Fruit fly (Drosophila melanogaster): ENCODE results near the gene Dred.

The Dred gene

dm6 chr3L:19544105-19544504 lies at the start of gene Dred, which contains the start of gene CG46434:
TSS of gene Dred (minus strand) at chr3L:19544205.
TSS of gene CG46434 (minus strand) at chr3L:19544205.
- TF ChIP-seq h (optimal IDR thresholded peaks at IDR 0.05) (no peak), Sin3A (optimal IDR thresholded peaks at IDR 0.05) (no peak), psq (optimal IDR thresholded peaks at IDR 0.05) (no peak), ttk (optimal IDR thresholded peaks at IDR 0.05) (no peak), Myc (optimal IDR thresholded peaks at IDR 0.05) (no peak), insv (optimal IDR thresholded peaks at IDR 0.05) (no peak)

- no peak for TF ChIP-seq Myc (optimal IDR thresholded peaks at IDR 0.05)
- TF ChIP-seq h (optimal IDR thresholded peaks at IDR 0.05) = no peak
- no peak for TF ChIP-seq insv (optimal IDR thresholded peaks at IDR 0.05)
- no peak for TF ChIP-seq psq (optimal IDR thresholded peaks at IDR 0.05)
- no peak for TF ChIP-seq ttk (optimal IDR thresholded peaks at IDR 0.05)
- no peak for TF ChIP-seq Sin3A (optimal IDR thresholded peaks at IDR 0.05)
These were observed 46.4 kb upstream of the Dred start, which contains the start of gene CG14100 for dm6 chr3L:19590422-19590821. TSS of gene CG14100 (minus strand) at chr3L:19590524.

dm6 chr3L:19585979-19586378 lies 42.0 kb upstream of the Dred start, which contains the start of the genes CG9231 and CG9330:
TSS of gene CG9231 (minus strand) at chr3L:19586003.
TSS of gene CG9330 (plus strand) at chr3L:19586253.
- TF ChIP-seq Myc (optimal IDR thresholded peaks at IDR 0.05) (no peak), Sin3A (optimal IDR thresholded peaks at IDR 0.05) (no peak), insv (optimal IDR thresholded peaks at IDR 0.05) (no peak), ttk (optimal IDR thresholded peaks at IDR 0.05) (no peak), psq (optimal IDR thresholded peaks at IDR 0.05) (no peak), h (optimal IDR thresholded peaks at IDR 0.05) (no peak)

dm6 chr3L:19584369-19584915 lies 40.4 kb upstream of the Dred start, which contains the start of gene Shal:
TSS of gene Shal (minus strand) at chr3L:19584568.
- no peak for TF ChIP-seq ttk (optimal IDR thresholded peaks at IDR 0.05)
- TF ChIP-seq psq (optimal IDR thresholded peaks at IDR 0.05) = no peak
- TF ChIP-seq Sin3A (optimal IDR thresholded peaks at IDR 0.05) = no peak
- no peak for TF ChIP-seq h (optimal IDR thresholded peaks at IDR 0.05)
- no peak for TF ChIP-seq insv (optimal IDR thresholded peaks at IDR 0.05)
- no peak for TF ChIP-seq Myc (optimal IDR thresholded peaks at IDR 0.05)

dm6 chr3L:19580709-19581227 lies 36.8 kb upstream of the Dred start:
- no peak for TF ChIP-seq Myc (optimal IDR thresholded peaks at IDR 0.05)
- no peak for TF ChIP-seq ttk (optimal IDR thresholded peaks at IDR 0.05)
- no peak for TF ChIP-seq insv (optimal IDR thresholded peaks at IDR 0.05)
- no peak for TF ChIP-seq Sin3A (optimal IDR thresholded peaks at IDR 0.05)
- no peak for TF ChIP-seq psq (optimal IDR thresholded peaks at IDR 0.05)
- TF ChIP-seq h (optimal IDR thresholded peaks at IDR 0.05) = no peak

- TF ChIP-seq Sin3A (optimal IDR thresholded peaks at IDR 0.05) (no peak), insv (optimal IDR thresholded peaks at IDR 0.05) (no peak), psq (optimal IDR thresholded peaks at IDR 0.05) (no peak), h (optimal IDR thresholded peaks at IDR 0.05) (no peak), Myc (optimal IDR thresholded peaks at IDR 0.05) (no peak), ttk (optimal IDR thresholded peaks at IDR 0.05) (no peak)
These were observed 35.3 kb upstream of the Dred start for dm6 chr3L:19579346-19579745.

- TF ChIP-seq insv (optimal IDR thresholded peaks at IDR 0.05) = no peak
- TF ChIP-seq Sin3A (optimal IDR thresholded peaks at IDR 0.05) = no peak
- TF ChIP-seq psq (optimal IDR thresholded peaks at IDR 0.05) = no peak
- TF ChIP-seq h (optimal IDR thresholded peaks at IDR 0.05) = no peak
- no peak for TF ChIP-seq Myc (optimal IDR thresholded peaks at IDR 0.05)
- TF ChIP-seq ttk (optimal IDR thresholded peaks at IDR 0.05) = no peak
These were observed 31.6 kb upstream of the Dred start for dm6 chr3L:19575650-19576049.

dm6 chr3L:19574452-19574851 lies 30.4 kb upstream of the Dred start:
- TF ChIP-seq psq (optimal IDR thresholded peaks at IDR 0.05) (no peak), Sin3A (optimal IDR thresholded peaks at IDR 0.05) (no peak), insv (optimal IDR thresholded peaks at IDR 0.05) (no peak), Myc (optimal IDR thresholded peaks at IDR 0.05) (no peak), ttk (optimal IDR thresholded peaks at IDR 0.05) (no peak), h (optimal IDR thresholded peaks at IDR 0.05) (no peak)

- no peak for TF ChIP-seq ttk (optimal IDR thresholded peaks at IDR 0.05)
- no peak for TF ChIP-seq psq (optimal IDR thresholded peaks at IDR 0.05)
- TF ChIP-seq h (optimal IDR thresholded peaks at IDR 0.05) = no peak
- TF ChIP-seq insv (optimal IDR thresholded peaks at IDR 0.05) = no peak
- TF ChIP-seq Sin3A (optimal IDR thresholded peaks at IDR 0.05) = no peak
- TF ChIP-seq Myc (optimal IDR thresholded peaks at IDR 0.05) = no peak
These were observed 25.4 kb upstream of the Dred start for dm6 chr3L:19569407-19569806.

dm6 chr3L:19568999-19569398 lies 25.0 kb upstream of the Dred start:
- TF ChIP-seq Sin3A (optimal IDR thresholded peaks at IDR 0.05) (no peak), ttk (optimal IDR thresholded peaks at IDR 0.05) (no peak), insv (optimal IDR thresholded peaks at IDR 0.05) (no peak)

- no peak for TF ChIP-seq Sin3A (optimal IDR thresholded peaks at IDR 0.05)
- TF ChIP-seq Myc (optimal IDR thresholded peaks at IDR 0.05) = no peak
- TF ChIP-seq ttk (optimal IDR thresholded peaks at IDR 0.05) = no peak
- no peak for TF ChIP-seq h (optimal IDR thresholded peaks at IDR 0.05)
These were observed 22.1 kb upstream of the Dred start for dm6 chr3L:19566127-19566526.

dm6 chr3L:19564905-19565700 lies 21.1 kb upstream of the Dred start:
- TF ChIP-seq Sin3A (optimal IDR thresholded peaks at IDR 0.05) (no peak), Myc (optimal IDR thresholded peaks at IDR 0.05) (no peak)

Measured in Kc167 (cell line).